Worm (Caenorhabditis elegans): ENCODE results near the gene eif-3.K.
A peak's percentile ranks its signal among the peaks of the same experiment; 100 is the strongest.

The eif-3.K gene

ce11 chrV:12907436-12907835 lies 46.4 kb upstream of the eif-3.K start:
- TF ChIP-seq egrh-3 (GFP tag; IDR thresholded peaks at IDR 0.05), result no peak

ce11 chrV:12908614-12909013 lies 45.2 kb upstream of the eif-3.K start:
- no peak for TF ChIP-seq F22D6.2 (tag; optimal IDR thresholded peaks at IDR 0.05)
- TF ChIP-seq nhr-80 (tag; optimal IDR thresholded peaks at IDR 0.05), result peak; percentile 56
- no peak for TF ChIP-seq efl-1 (GFP tag; optimal IDR thresholded peaks at IDR 0.05)
- peak in 1 of 2 experiments; percentile 37 for TF ChIP-seq let-607 (tag; optimal IDR thresholded peaks at IDR 0.05)

ce11 chrV:12909544-12910157 lies 44.2 kb upstream of the eif-3.K start, which contains the start of gene nid-1:
Gene nid-1, plus strand, starts transcription at chrV:12910107.
- TF ChIP-seq let-607 (tag; optimal IDR thresholded peaks at IDR 0.05) (peak in 1 of 2 experiments; percentile 21), attf-5 (GFP tag; optimal IDR thresholded peaks at IDR 0.05) (no peak), unc-130 (GFP tag; optimal IDR thresholded peaks at IDR 0.05) (no peak), lag-1 (GFP tag; IDR thresholded peaks at IDR 0.05) (no peak), tbp1 (GFP tag; optimal IDR thresholded peaks at IDR 0.05) (peak; percentile 14), madf-6 (GFP tag; IDR thresholded peaks at IDR 0.05) (no peak), hmg-1.2 (GFP tag; IDR thresholded peaks at IDR 0.05) (peak; percentile 20; the same call in 1 of the 2 replicates), ceh-91 (GFP tag; IDR thresholded peaks at IDR 0.05) (no peak), nhr-80 (tag; optimal IDR thresholded peaks at IDR 0.05) (peak; percentile 56), dpl-1 (GFP tag; optimal IDR thresholded peaks at IDR 0.05) (no peak), cebp-2 (GFP tag; IDR thresholded peaks at IDR 0.05) (no peak)

- TF ChIP-seq ets-4 (GFP tag; optimal IDR thresholded peaks at IDR 0.05), result no peak
- no peak for TF ChIP-seq unc-62 (GFP tag; optimal IDR thresholded peaks at IDR 0.05)
- peak; percentile 35 for TF ChIP-seq nhr-80 (tag; optimal IDR thresholded peaks at IDR 0.05)
These were observed 34.1 kb upstream of the eif-3.K start, which contains the start of gene lipl-1 for ce11 chrV:12919705-12920104. Gene lipl-1, plus strand, starts transcription at chrV:12919986.

- peak; percentile 52; the same call in 1 of the 2 replicates for TF ChIP-seq cebp-1 (GFP tag; IDR thresholded peaks at IDR 0.05)
- TF ChIP-seq cebp-1 (tag; optimal IDR thresholded peaks at IDR 0.05), result peak; percentile 63
- no peak for TF ChIP-seq pha-4 (tag; optimal IDR thresholded peaks at IDR 0.05)
- TF ChIP-seq nhr-80 (tag; optimal IDR thresholded peaks at IDR 0.05), result peak; percentile 80
These were observed 32.1 kb upstream of the eif-3.K start for ce11 chrV:12921680-12922079.

DNA sequence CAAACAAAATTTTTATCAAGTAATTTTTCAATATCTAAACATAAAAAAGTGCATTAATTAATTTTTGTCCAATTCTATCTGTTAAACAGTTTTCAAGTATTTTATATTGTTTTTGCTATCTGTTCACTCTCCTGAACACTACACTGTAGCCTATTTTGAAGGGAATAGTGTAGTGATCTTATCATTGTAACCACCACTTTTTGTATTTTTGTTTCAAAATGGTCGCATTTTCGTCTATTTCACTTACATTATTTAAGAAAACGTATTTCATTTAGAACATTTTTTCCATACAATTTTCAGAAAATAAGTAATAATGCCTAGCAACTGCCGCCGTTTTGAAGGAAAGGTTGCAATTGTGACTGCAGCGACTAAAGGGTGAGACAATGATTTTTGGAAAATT lies 31.5 kb upstream of the eif-3.K start, which contains the start of gene dhrs-4:
TSS of gene dhrs-4 (plus strand) at position 301 of the 400 bp plus-strand sequence.
- TF ChIP-seq dox-1 (GFP tag; IDR thresholded peaks at IDR 0.05), result no peak
- no peak for TF ChIP-seq bed-1 (GFP tag; IDR thresholded peaks at IDR 0.05)
- TF ChIP-seq tlf-1 (GFP tag; optimal IDR thresholded peaks at IDR 0.05), result no peak
- TF ChIP-seq T07F8.4 (tag; optimal IDR thresholded peaks at IDR 0.05), result no peak
- TF ChIP-seq hlh-26 (GFP tag; conservative IDR thresholded peaks at IDR 0.05), result no peak
- no peak for TF ChIP-seq Y53G8AR.9 (GFP tag; conservative IDR thresholded peaks at IDR 0.05)
- TF ChIP-seq ztf-25 (GFP tag; IDR thresholded peaks at IDR 0.05), result no peak
- TF ChIP-seq tbx-9 (tag; optimal IDR thresholded peaks at IDR 0.05; ENCODE audit: borderline replicate concordance), result no peak
- no peak for TF ChIP-seq hsf-1 (GFP tag; IDR thresholded peaks at IDR 0.05)
- TF ChIP-seq hmg-20 (GFP tag; IDR thresholded peaks at IDR 0.05), result no peak
- TF ChIP-seq attf-5 (GFP tag; optimal IDR thresholded peaks at IDR 0.05), result no peak
- TF ChIP-seq egrh-3 (GFP tag; IDR thresholded peaks at IDR 0.05), result no peak
- no peak for TF ChIP-seq repo-1 (tag; optimal IDR thresholded peaks at IDR 0.05)
- no peak for TF ChIP-seq nhr-80 (tag; optimal IDR thresholded peaks at IDR 0.05)

Data from whole organism, young adult.